Worm (Caenorhabditis elegans): ENCODE results near the gene acs-20.

The acs-20 gene

ce11 chrIV:12391003-12391637, 7.4 kb downstream of the acs-20 start, which contains the start of the genes rps-23 and dpm-3:
Gene rps-23 (minus strand): TSS chrIV:12391053.
Gene dpm-3 (plus strand): TSS chrIV:12391587.
- no peak for TF ChIP-seq fkh-3 (tag; optimal IDR thresholded peaks at IDR 0.05)
- TF ChIP-seq snpc-3.4 (tag; optimal IDR thresholded peaks at IDR 0.05) = peak; percentile 75
- 0 out of 2 replicates have a peak, but pooled peaks have one; percentile 73 for TF ChIP-seq egl-18 (GFP tag; IDR thresholded peaks at IDR 0.05)
- TF ChIP-seq ccch-3 (GFP tag; optimal IDR thresholded peaks at IDR 0.05) = peak; percentile 95
- 0 out of 2 replicates have a peak, but pooled peaks have one; percentile 32 for TF ChIP-seq lag-1 (GFP tag; IDR thresholded peaks at IDR 0.05)
- TF ChIP-seq Y95B8A.8 (GFP tag; IDR thresholded peaks at IDR 0.05) = peak; percentile 94
- peak; percentile 85 for TF ChIP-seq egrh-3 (GFP tag; IDR thresholded peaks at IDR 0.05)
- TF ChIP-seq B0336.3 (GFP tag; IDR thresholded peaks at IDR 0.05) = peak; percentile 60; the same call in 1 of the 2 replicates
- peak; percentile 80 for TF ChIP-seq T07F8.4 (tag; optimal IDR thresholded peaks at IDR 0.05)
- no peak for TF ChIP-seq nhr-27 (tag; optimal IDR thresholded peaks at IDR 0.05)
- no peak for TF ChIP-seq die-1 (tag; optimal IDR thresholded peaks at IDR 0.05)
- peak; percentile 87 for TF ChIP-seq F49E8.2 (tag; optimal IDR thresholded peaks at IDR 0.05; ENCODE audit: insufficient read depth)
- TF ChIP-seq pbrm-1 (GFP tag; IDR thresholded peaks at IDR 0.05) = peak; percentile 95
- no peak for TF ChIP-seq mes-4 (tag; optimal IDR thresholded peaks at IDR 0.05)
- TF ChIP-seq tbp1 (GFP tag; optimal IDR thresholded peaks at IDR 0.05) = peak; percentile 75
- peak; percentile 95 for TF ChIP-seq attf-5 (GFP tag; optimal IDR thresholded peaks at IDR 0.05)
- peak; percentile 63 for TF ChIP-seq ztf-18 (tag; optimal IDR thresholded peaks at IDR 0.05)
- peak; percentile 95 for TF ChIP-seq ekl-4 (GFP tag; IDR thresholded peaks at IDR 0.05)
- TF ChIP-seq F39B2.1 (GFP tag; IDR thresholded peaks at IDR 0.05) = peak; percentile 81; the same call in 1 of the 2 replicates
- no peak for TF ChIP-seq tbx-9 (tag; optimal IDR thresholded peaks at IDR 0.05; ENCODE audit: borderline replicate concordance)
- peak; percentile 97 for TF ChIP-seq dox-1 (GFP tag; IDR thresholded peaks at IDR 0.05)
- peak; percentile 92 for TF ChIP-seq mcd-1 (GFP tag; IDR thresholded peaks at IDR 0.05)
- TF ChIP-seq F10E7.11 (tag; optimal IDR thresholded peaks at IDR 0.05) = no peak
- TF ChIP-seq nhr-80 (tag; optimal IDR thresholded peaks at IDR 0.05) = peak; percentile 83
- TF ChIP-seq gei-17 (GFP tag; optimal IDR thresholded peaks at IDR 0.05) = peak; percentile 34
- no peak for TF ChIP-seq F37B4.10 (GFP tag; IDR thresholded peaks at IDR 0.05)
- no peak for TF ChIP-seq mxl-1 (tag; optimal IDR thresholded peaks at IDR 0.05)
- peak; percentile 49 for TF ChIP-seq ztf-26 (tag; optimal IDR thresholded peaks at IDR 0.05)
- TF ChIP-seq rpc-1 (optimal IDR thresholded peaks at IDR 0.05) = peak; percentile 15
- peak; percentile 6 for TF ChIP-seq rpc-1 (tag; optimal IDR thresholded peaks at IDR 0.05)
- TF ChIP-seq hlh-12 (tag; optimal IDR thresholded peaks at IDR 0.05) = no peak
- TF ChIP-seq ztf-25 (GFP tag; IDR thresholded peaks at IDR 0.05) = peak; percentile 96
- peak; percentile 88 for TF ChIP-seq attf-3 (GFP tag; conservative IDR thresholded peaks at IDR 0.05)
- peak; percentile 87 for TF ChIP-seq lir-1 (GFP tag; conservative IDR thresholded peaks at IDR 0.05)
- TF ChIP-seq mel-28 (tag; optimal IDR thresholded peaks at IDR 0.05; ENCODE audit: borderline replicate concordance) = peak; percentile 14
- no peak for TF ChIP-seq lin-40 (tag; optimal IDR thresholded peaks at IDR 0.05)
- no peak for TF ChIP-seq lsy-27 (tag; optimal IDR thresholded peaks at IDR 0.05; ENCODE audit: borderline replicate concordance, insufficient read depth)
- peak; percentile 96 for TF ChIP-seq bed-2 (GFP tag; IDR thresholded peaks at IDR 0.05)
- no peak for TF ChIP-seq ceh-58 (GFP tag; IDR thresholded peaks at IDR 0.05)
- peak; percentile 95 for TF ChIP-seq ceh-91 (GFP tag; IDR thresholded peaks at IDR 0.05)
- TF ChIP-seq F55B11.4 (tag; optimal IDR thresholded peaks at IDR 0.05; ENCODE audit: borderline replicate concordance, insufficient read depth) = no peak
- TF ChIP-seq C17E4.6 (GFP tag; IDR thresholded peaks at IDR 0.05) = peak; percentile 75; the same call in 1 of the 2 replicates
- no peak for TF ChIP-seq ztf-3 (GFP tag; optimal IDR thresholded peaks at IDR 0.05)
- peak; percentile 93 for TF ChIP-seq F23B12.7 (tag; optimal IDR thresholded peaks at IDR 0.05; ENCODE audit: insufficient read depth)
- TF ChIP-seq D2030.7 (GFP tag; IDR thresholded peaks at IDR 0.05) = peak; percentile 95
- TF ChIP-seq F57C9.4 (tag; optimal IDR thresholded peaks at IDR 0.05) = no peak
- TF ChIP-seq F33H1.4 (GFP tag; IDR thresholded peaks at IDR 0.05) = peak; percentile 98
- peak; percentile 58; the same call in 1 of the 2 replicates for TF ChIP-seq zfh-2 (GFP tag; conservative IDR thresholded peaks at IDR 0.05)
